Worm (Caenorhabditis elegans) whole organism, L2 larva: ENCODE results near the gene F35F10.14.
A peak's percentile ranks its signal among the peaks of the same experiment; 100 is the strongest.

Source experiments
- C34F6.9 ChIP-seq: fragments of 150-350 bp; optimal IDR thresholded peaks from 2 replicates; lab custom pipeline; 2014; ENCODE audit warnings: missing biosample characterization, missing genetic modification characterization
- F13H6.1 ChIP-seq: sonication (generic microtip); optimal IDR thresholded peaks from 2 replicates; lab custom pipeline; 2016; ENCODE audit warnings: missing genetic modification characterization, missing compliant biosample characterization
- R02D3.7 ChIP-seq: fragments of 150-350 bp; optimal IDR thresholded peaks from 2 replicates; lab custom pipeline; 2014; ENCODE audit warnings: missing biosample characterization, missing genetic modification characterization
- Y55F3AM.14 ChIP-seq: fragments of 200-800 bp; sonication (Bioruptor generic); optimal IDR thresholded peaks from 2 replicates; lab custom pipeline; 2018; ENCODE audit warnings: mild to moderate bottlenecking, missing genetic modification characterization, missing compliant biosample characterization
- ZK546.5 ChIP-seq: sonication (generic microtip); optimal IDR thresholded peaks from 2 replicates; lab custom pipeline; 2017; ENCODE audit warnings: missing biosample characterization, missing genetic modification characterization
- alr-1 ChIP-seq: fragments of 150-350 bp; optimal IDR thresholded peaks from 2 replicates; lab custom pipeline; 2014; ENCODE audit warnings: missing biosample characterization, missing genetic modification characterization
- aly-2 ChIP-seq: fragments of 150-350 bp; optimal IDR thresholded peaks from 2 replicates; lab custom pipeline; 2014; ENCODE audit warnings: missing biosample characterization, missing genetic modification characterization
- ama-1 ChIP-seq: fragments of 150-350 bp; optimal IDR thresholded peaks from 2 replicates; lab custom pipeline; 2018; ENCODE audit warnings: inconsistent platforms
- ceh-16 ChIP-seq: fragments of 150-350 bp; optimal IDR thresholded peaks from 2 replicates; lab custom pipeline; 2014; ENCODE audit warnings: missing biosample characterization, missing genetic modification characterization
- ceh-82 ChIP-seq: fragments of 150-350 bp; optimal IDR thresholded peaks from 2 replicates; lab custom pipeline; 2014; ENCODE audit warnings: missing biosample characterization, missing genetic modification characterization
- dmd-4 ChIP-seq: sonication (generic microtip); optimal IDR thresholded peaks from 2 replicates; lab custom pipeline; 2017; ENCODE audit warnings: missing biosample characterization, missing genetic modification characterization
- egl-27 ChIP-seq: sonication (generic microtip); optimal IDR thresholded peaks from 3 replicates; lab custom pipeline; 2017; ENCODE audit warnings: missing biosample characterization, missing genetic modification reagents, missing genetic modification characterization
- elt-1 ChIP-seq: fragments of 150-350 bp; optimal IDR thresholded peaks from 2 replicates; lab custom pipeline; 2014; ENCODE audit warnings: missing biosample characterization, missing genetic modification characterization
- gmeb-1 ChIP-seq: fragments of 150-350 bp; optimal IDR thresholded peaks from 2 replicates; lab custom pipeline; 2014; ENCODE audit warnings: missing biosample characterization, missing genetic modification characterization
- lin-11 ChIP-seq: fragments of 150-350 bp; sonication (generic microtip); optimal IDR thresholded peaks from 2 replicates; lab custom pipeline; 2014; ENCODE audit warnings: missing biosample characterization, missing genetic modification characterization, inconsistent platforms, mixed read lengths
- lin-13 ChIP-seq: fragments of 150-350 bp; optimal IDR thresholded peaks from 2 replicates; lab custom pipeline; 2014; ENCODE audit warnings: missing biosample characterization, missing genetic modification reagents, missing genetic modification characterization
- lsy-2 ChIP-seq, 2 experiments: fragments of 150-350 bp in 1 of 2; sonication (generic microtip) in 1 of 2; optimal IDR thresholded peaks; 2 replicates each; lab custom pipeline; 2014 to 2017; ENCODE audit warnings: missing biosample characterization in 2 of 2, missing genetic modification characterization in 2 of 2
- mab-5 ChIP-seq: fragments of 150-350 bp; optimal IDR thresholded peaks from 2 replicates; lab custom pipeline; 2014; ENCODE audit warnings: missing biosample characterization, missing genetic modification characterization
- mbf-1 ChIP-seq: sonication (generic microtip); optimal IDR thresholded peaks from 2 replicates; lab custom pipeline; 2017; ENCODE audit warnings: missing biosample characterization, missing genetic modification characterization
- mdl-1 ChIP-seq, 2 experiments: fragments of 150-350 bp in 1 of 2; sonication (generic microtip) in 1 of 2; optimal IDR thresholded peaks; 2 replicates each; lab custom pipeline; 2017; ENCODE audit warnings: missing biosample characterization in 2 of 2, missing genetic modification characterization in 2 of 2
- nhr-10 ChIP-seq: sonication (generic microtip); optimal IDR thresholded peaks from 2 replicates; lab custom pipeline; 2017; ENCODE audit warnings: missing biosample characterization, missing genetic modification characterization
- nhr-11 ChIP-seq: fragments of 150-350 bp; optimal IDR thresholded peaks from 2 replicates; lab custom pipeline; 2014; ENCODE audit warnings: missing biosample characterization, missing genetic modification characterization
- nhr-12 ChIP-seq: fragments of 150-350 bp; optimal IDR thresholded peaks from 2 replicates; lab custom pipeline; 2014; ENCODE audit warnings: missing biosample characterization, missing genetic modification characterization
- nhr-21 ChIP-seq: fragments of 150-350 bp; optimal IDR thresholded peaks from 2 replicates; lab custom pipeline; 2014; ENCODE audit warnings: missing biosample characterization, missing genetic modification characterization
- nhr-23 ChIP-seq: fragments of 150-350 bp; optimal IDR thresholded peaks from 2 replicates; lab custom pipeline; 2014; ENCODE audit warnings: missing biosample characterization, missing genetic modification reagents, missing genetic modification characterization
- nhr-237 ChIP-seq: fragments of 150-350 bp; optimal IDR thresholded peaks from 2 replicates; lab custom pipeline; 2014; ENCODE audit warnings: missing biosample characterization, missing genetic modification characterization
- nhr-6 ChIP-seq: fragments of 150-350 bp; optimal IDR thresholded peaks from 2 replicates; lab custom pipeline; 2014; ENCODE audit warnings: missing biosample characterization, missing genetic modification characterization
- nhr-77 ChIP-seq: fragments of 150-350 bp; optimal IDR thresholded peaks from 2 replicates; lab custom pipeline; 2014; ENCODE audit warnings: missing biosample characterization, missing genetic modification characterization
- peb-1 ChIP-seq: fragments of 150-350 bp; optimal IDR thresholded peaks from 2 replicates; lab custom pipeline; 2014; ENCODE audit warnings: missing biosample characterization, missing genetic modification characterization
- sem-4 ChIP-seq: fragments of 150-350 bp; optimal IDR thresholded peaks from 2 replicates; lab custom pipeline; 2014; ENCODE audit warnings: missing biosample characterization, missing genetic modification reagents, missing genetic modification characterization
- skn-1 ChIP-seq: sonication (generic microtip); optimal IDR thresholded peaks from 2 replicates; lab custom pipeline; 2017; ENCODE audit warnings: missing biosample characterization, missing genetic modification characterization
- sma-3 ChIP-seq: sonication (generic microtip); optimal IDR thresholded peaks from 2 replicates; lab custom pipeline; 2016; ENCODE audit warnings: missing genetic modification reagents, missing genetic modification characterization, missing compliant biosample characterization
- sma-9 ChIP-seq, 2 experiments: fragments of 150-350 bp in 1 of 2; sonication (generic microtip) in 1 of 2; optimal IDR thresholded peaks; 2 replicates each; lab custom pipeline; 2014 to 2016; ENCODE audit warnings: missing genetic modification characterization in 2 of 2, mild to moderate bottlenecking in 1 of 2, missing biosample characterization in 1 of 2, missing compliant biosample characterization in 1 of 2, missing genetic modification reagents in 1 of 2, moderate library complexity in 1 of 2
- unc-39 ChIP-seq: fragments of 150-350 bp; optimal IDR thresholded peaks from 2 replicates; lab custom pipeline; 2014; ENCODE audit warnings: missing biosample characterization, missing genetic modification characterization
- unc-55 ChIP-seq: fragments of 150-350 bp; sonication (generic microtip); optimal IDR thresholded peaks from 3 replicates; lab custom pipeline; 2014; ENCODE audit warnings: missing biosample characterization, missing genetic modification reagents, missing genetic modification characterization
- unc-62 ChIP-seq: fragments of 150-350 bp; optimal IDR thresholded peaks from 2 replicates; lab custom pipeline; 2014; ENCODE audit warnings: missing biosample characterization, missing genetic modification reagents, missing genetic modification characterization
- zag-1 ChIP-seq: fragments of 150-350 bp; optimal IDR thresholded peaks from 2 replicates; lab custom pipeline; 2014; ENCODE audit warnings: missing biosample characterization, missing genetic modification characterization
- ztf-11 ChIP-seq: sonication (generic microtip); optimal IDR thresholded peaks from 2 replicates; lab custom pipeline; 2017; ENCODE audit warnings: missing biosample characterization, missing genetic modification characterization

Gene F35F10.14

DNA sequence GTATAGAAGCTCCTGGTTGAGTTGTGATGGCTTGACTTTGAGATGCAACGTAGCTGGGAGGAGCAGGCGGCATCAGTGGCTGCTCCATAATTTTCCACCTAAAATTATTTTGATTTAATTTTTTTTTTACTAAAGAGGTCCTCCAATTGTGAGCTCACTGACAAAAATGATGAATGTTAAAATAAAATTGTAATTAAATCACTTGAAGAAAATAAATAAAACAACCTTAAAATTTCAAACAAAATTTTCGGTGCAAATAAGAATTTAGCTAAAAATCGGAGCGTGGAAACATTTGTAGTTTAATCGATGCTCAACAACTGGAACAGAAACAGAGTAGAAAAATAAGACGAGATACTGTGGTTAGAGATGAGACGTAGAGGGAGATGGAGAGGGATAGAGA is 37.2 kb upstream of the F35F10.14 start, which contains the start of gene scrm-3:
Gene scrm-3 (minus strand): TSS at position 101 of the 400 bp plus-strand sequence.
- TF ChIP-seq sma-3 = no peak
- no peak for TF ChIP-seq nhr-6
- no peak for TF ChIP-seq lin-13 (GFP tag; lab: Kevin White, UChicago)
- TF ChIP-seq ztf-11 (tag; lab: Kevin White, UChicago) = no peak
- TF ChIP-seq egl-27 = no peak
- TF ChIP-seq ZK546.5 (tag; lab: Kevin White, UChicago) = no peak
- TF ChIP-seq Y55F3AM.14 (GFP tag; lab: Kevin White, UChicago) = no peak
- TF ChIP-seq alr-1 (tag; lab: Kevin White, UChicago) = no peak
- TF ChIP-seq nhr-77 (tag; lab: Kevin White, UChicago) = no peak
- no peak for TF ChIP-seq peb-1 (tag; lab: Kevin White, UChicago)
- TF ChIP-seq zag-1 (tag; lab: Kevin White, UChicago) = no peak
- TF ChIP-seq unc-39 = no peak
- TF ChIP-seq lin-11 (tag; lab: Kevin White, UChicago) = no peak
- TF ChIP-seq ama-1 (lab: Kevin White, UChicago) = no peak
- no peak for TF ChIP-seq ceh-16 (tag; lab: Kevin White, UChicago)

DNA sequence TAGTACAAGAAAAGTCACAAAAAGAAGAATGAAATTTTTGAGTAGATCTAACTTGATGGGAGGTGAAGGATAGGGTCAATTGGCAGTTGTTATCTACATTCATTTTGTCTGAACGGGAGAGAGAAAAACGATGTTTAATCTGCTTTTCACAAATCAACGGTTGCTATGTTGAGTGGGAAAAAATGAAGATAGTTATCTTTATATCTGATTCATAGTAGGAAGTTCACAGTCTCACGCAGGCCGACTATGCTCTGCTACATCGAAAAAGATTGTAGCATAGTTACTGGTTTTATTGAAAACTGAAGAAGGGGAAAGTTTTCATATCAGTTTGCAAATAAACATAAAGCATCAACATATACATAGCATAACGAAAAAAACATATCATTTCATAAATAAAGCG is 35.6 kb upstream of the F35F10.14 start:
- no peak for TF ChIP-seq nhr-21 (tag; lab: Kevin White, UChicago)
- no peak for TF ChIP-seq nhr-11 (tag; lab: Kevin White, UChicago)
- no peak for TF ChIP-seq unc-55 (GFP tag; lab: Kevin White, UChicago)
- TF ChIP-seq lsy-2 (tag; optimal IDR thresholded peaks at IDR 0.05; lab: Kevin White, UChicago) = no peak
- no peak for TF ChIP-seq nhr-6
- peak; percentile 23 for TF ChIP-seq sma-9 (GFP tag; optimal IDR thresholded peaks at IDR 0.05; lab: Kevin White, UChicago)
- no peak for TF ChIP-seq sma-9 (tag; optimal IDR thresholded peaks at IDR 0.05; lab: Kevin White, UChicago)
- peak; percentile 2 for TF ChIP-seq elt-1 (tag; lab: Kevin White, UChicago)

DNA sequence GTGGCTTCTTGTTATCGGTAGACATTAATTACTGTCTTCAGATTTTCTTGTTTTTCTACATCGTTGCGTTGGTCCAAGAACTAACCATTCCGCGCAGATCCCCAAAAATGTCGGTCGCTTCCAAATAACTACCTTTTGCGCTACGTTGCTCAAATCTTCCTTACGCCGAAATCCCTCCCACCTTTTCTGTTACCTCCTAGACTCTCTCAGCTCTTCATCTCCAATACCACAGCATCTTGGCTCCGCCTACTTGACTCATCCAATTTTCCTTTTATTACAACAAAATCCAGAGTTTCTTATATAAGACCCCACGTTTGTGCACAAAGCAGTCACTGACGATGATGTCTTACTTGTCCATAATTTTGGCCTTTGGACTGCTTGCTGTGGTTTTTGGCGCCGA is 33.0 kb upstream of the F35F10.14 start, which contains the start of gene C17B7.12:
Gene C17B7.12 (plus strand): TSS at position 301 of the 400 bp plus-strand sequence.
- TF ChIP-seq lsy-2 (tag; optimal IDR thresholded peaks at IDR 0.05; lab: Kevin White, UChicago) (no peak), ZK546.5 (tag; lab: Kevin White, UChicago) (no peak), R02D3.7 (tag; lab: Kevin White, UChicago) (no peak), lin-11 (tag; lab: Kevin White, UChicago) (no peak), elt-1 (tag; lab: Kevin White, UChicago) (no peak), mbf-1 (tag; lab: Kevin White, UChicago) (no peak), dmd-4 (tag; lab: Kevin White, UChicago) (no peak), unc-39 (no peak), mab-5 (tag; lab: Kevin White, UChicago) (no peak), sem-4 (tag; lab: Kevin White, UChicago) (no peak), sma-9 (GFP tag; optimal IDR thresholded peaks at IDR 0.05; lab: Kevin White, UChicago) (no peak), sma-9 (tag; optimal IDR thresholded peaks at IDR 0.05; lab: Kevin White, UChicago) (no peak), unc-62 (GFP tag; lab: Kevin White, UChicago) (no peak), skn-1 (no peak), C34F6.9 (no peak), nhr-11 (tag; lab: Kevin White, UChicago) (no peak), nhr-23 (tag; lab: Kevin White, UChicago) (no peak), alr-1 (tag; lab: Kevin White, UChicago) (no peak), mdl-1 (tag; optimal IDR thresholded peaks at IDR 0.05; lab: Kevin White, UChicago) (no peak), ama-1 (lab: Kevin White, UChicago) (no peak)
- TF ChIP-seq, all 48 proteins: peak for 0

DNA sequence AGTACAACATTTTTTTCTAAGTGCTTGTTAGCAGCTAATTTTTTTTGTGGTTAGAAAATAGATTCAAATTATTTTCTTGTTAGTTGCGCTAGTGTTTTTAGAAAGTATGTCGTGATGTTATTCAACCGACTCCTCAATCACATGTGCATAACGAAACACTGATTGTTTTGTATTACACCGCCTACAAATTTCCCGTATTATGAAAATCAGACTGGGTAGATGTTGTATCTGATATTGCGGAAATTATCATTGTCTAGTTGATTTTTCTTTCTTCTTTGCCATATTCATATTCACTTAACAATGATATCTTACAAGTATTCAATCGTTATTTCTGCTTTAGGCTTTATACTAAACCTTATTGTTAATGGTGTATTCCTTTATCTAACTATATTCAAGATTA is 31.4 kb upstream of the F35F10.14 start, which contains the start of gene str-63:
Gene str-63 (plus strand): TSS at position 301 of the 400 bp plus-strand sequence.
- no peak for TF ChIP-seq mdl-1 (tag; optimal IDR thresholded peaks at IDR 0.05; lab: Kevin White, UChicago)
- no peak for TF ChIP-seq lin-13 (GFP tag; lab: Kevin White, UChicago)
- TF ChIP-seq gmeb-1 (tag; lab: Kevin White, UChicago) = no peak
- no peak for TF ChIP-seq nhr-10 (tag; lab: Kevin White, UChicago)
- no peak for TF ChIP-seq nhr-12 (tag; lab: Kevin White, UChicago)
- no peak for TF ChIP-seq ceh-82
- no peak for TF ChIP-seq mab-5 (tag; lab: Kevin White, UChicago)
- no peak for TF ChIP-seq nhr-6
- no peak for TF ChIP-seq nhr-23 (tag; lab: Kevin White, UChicago)
- no peak for TF ChIP-seq dmd-4 (tag; lab: Kevin White, UChicago)
- TF ChIP-seq sma-9 (GFP tag; optimal IDR thresholded peaks at IDR 0.05; lab: Kevin White, UChicago) = no peak
- TF ChIP-seq sma-9 (tag; optimal IDR thresholded peaks at IDR 0.05; lab: Kevin White, UChicago) = no peak
- TF ChIP-seq aly-2 (tag; lab: Kevin White, UChicago) = no peak
- no peak for TF ChIP-seq unc-55 (GFP tag; lab: Kevin White, UChicago)
- TF ChIP-seq nhr-237 (tag; lab: Kevin White, UChicago) = no peak
- no peak for TF ChIP-seq mbf-1 (tag; lab: Kevin White, UChicago)
- TF ChIP-seq unc-62 (GFP tag; lab: Kevin White, UChicago) = no peak
- no peak for TF ChIP-seq R02D3.7 (tag; lab: Kevin White, UChicago)
- no peak for TF ChIP-seq nhr-11 (tag; lab: Kevin White, UChicago)
- no peak for TF ChIP-seq F13H6.1 (tag; lab: Kevin White, UChicago)
- no peak for TF ChIP-seq ama-1 (lab: Kevin White, UChicago)
